Fruit fly (Drosophila melanogaster) Kc167 (cell line): ENCODE measurements around the gene CG10063.

Experiments used
- Myc ChIP-seq: fragments of >200 bp; optimal IDR thresholded peaks from 2 replicates; lab custom pipeline; 2017; ENCODE audit warnings: missing external identifiers
- Sin3A ChIP-seq: fragments of >200 bp; optimal IDR thresholded peaks from 2 replicates; lab custom pipeline; 2018; ENCODE audit warnings: missing external identifiers
- h ChIP-seq: fragments of >200 bp; optimal IDR thresholded peaks from 3 replicates; lab custom pipeline; 2018; ENCODE audit warnings: missing external identifiers
- insv ChIP-seq: fragments of >200 bp; optimal IDR thresholded peaks from 3 replicates; lab custom pipeline; 2018; ENCODE audit warnings: missing external identifiers
- psq ChIP-seq: fragments of >200 bp; optimal IDR thresholded peaks from 2 replicates; lab custom pipeline; 2017; ENCODE audit warnings: missing external identifiers
- ttk ChIP-seq: sonication (Bioruptor generic); optimal IDR thresholded peaks from 2 replicates; lab custom pipeline; 2017; ENCODE audit warnings: missing external identifiers

The CG10063 gene

dm6 chr3L:6978757-6979386, 6.6 kb upstream of the CG10063 start:
- TF ChIP-seq psq (lab: Kevin White, UChicago) (no peak), Myc (lab: Kevin White, UChicago) (no peak), h (lab: Kevin White, UChicago) (no peak), ttk (lab: Kevin White, UChicago) (no peak), Sin3A (lab: Kevin White, UChicago) (no peak), insv (no peak)

dm6 chr3L:6978030-6978683, 5.9 kb upstream of the CG10063 start:
- TF ChIP-seq psq (lab: Kevin White, UChicago) (no peak), h (lab: Kevin White, UChicago) (no peak), insv (no peak), Sin3A (lab: Kevin White, UChicago) (no peak), Myc (lab: Kevin White, UChicago) (no peak), ttk (lab: Kevin White, UChicago) (no peak)

- TF ChIP-seq h (lab: Kevin White, UChicago) (no peak), insv (no peak), Sin3A (lab: Kevin White, UChicago) (no peak), Myc (lab: Kevin White, UChicago) (no peak), psq (lab: Kevin White, UChicago) (no peak)
Measured at dm6 chr3L:6977391-6977790, 5.1 kb upstream of the CG10063 start.

dm6 chr3L:6976601-6977140, 4.4 kb upstream of the CG10063 start:
- no peak for TF ChIP-seq insv
- TF ChIP-seq psq (lab: Kevin White, UChicago), result no peak
- TF ChIP-seq Sin3A (lab: Kevin White, UChicago), result no peak
- no peak for TF ChIP-seq Myc (lab: Kevin White, UChicago)

dm6 chr3L:6975875-6976274, 3.6 kb upstream of the CG10063 start:
- TF ChIP-seq insv, result no peak
- no peak for TF ChIP-seq Myc (lab: Kevin White, UChicago)
- TF ChIP-seq Sin3A (lab: Kevin White, UChicago), result no peak
- no peak for TF ChIP-seq ttk (lab: Kevin White, UChicago)
- no peak for TF ChIP-seq psq (lab: Kevin White, UChicago)
- TF ChIP-seq h (lab: Kevin White, UChicago), result no peak

dm6 chr3L:6971298-6971697, 969 bp downstream of the CG10063 start:
- TF ChIP-seq Sin3A (lab: Kevin White, UChicago) (no peak), Myc (lab: Kevin White, UChicago) (no peak), psq (lab: Kevin White, UChicago) (no peak)

- no peak for TF ChIP-seq Myc (lab: Kevin White, UChicago)
Measured at dm6 chr3L:6968961-6969814, 3.1 kb downstream of the CG10063 start, which contains the start of the genes Mis12 and CG9953. Gene Mis12 (minus strand): TSS chr3L:6969048. Gene CG9953 (plus strand): TSS chr3L:6969658.

- TF ChIP-seq Myc (lab: Kevin White, UChicago) (no peak), h (lab: Kevin White, UChicago) (no peak), insv (no peak)
Measured at dm6 chr3L:6967797-6968196, 4.5 kb downstream of the CG10063 start, which contains the start of gene CG10064. Gene CG10064 (minus strand): TSS chr3L:6967897.

dm6 chr3L:6964488-6965152, 7.6 kb downstream of the CG10063 start, which contains the start of gene sgl:
Gene sgl (minus strand): TSS chr3L:6964758.
- no peak for TF ChIP-seq h (lab: Kevin White, UChicago)

- TF ChIP-seq h (lab: Kevin White, UChicago) (no peak), insv (no peak), ttk (lab: Kevin White, UChicago) (no peak), Sin3A (lab: Kevin White, UChicago) (no peak), psq (lab: Kevin White, UChicago) (no peak), Myc (lab: Kevin White, UChicago) (no peak)
Measured at dm6 chr3L:6963792-6964487, 8.3 kb downstream of the CG10063 start.

- TF ChIP-seq psq (lab: Kevin White, UChicago), result no peak
- no peak for TF ChIP-seq Myc (lab: Kevin White, UChicago)
- no peak for TF ChIP-seq h (lab: Kevin White, UChicago)
- TF ChIP-seq Sin3A (lab: Kevin White, UChicago), result no peak
- no peak for TF ChIP-seq insv
- no peak for TF ChIP-seq ttk (lab: Kevin White, UChicago)
Measured at dm6 chr3L:6963175-6963574, 9.1 kb downstream of the CG10063 start.
